Fruit fly (Drosophila melanogaster) whole organism, embryonic: ENCODE measurements around the gene CG11698.

Experiments used
- Adf1 ChIP-seq: fragments of 200-800 bp; sonication (Bioruptor generic); IDR thresholded peaks from 2 replicates; pipeline ENCODE4 v1.3.6; 2022; ENCODE audit warnings: missing biosample characterization, missing genetic modification characterization
- CG1024 ChIP-seq: fragments of 200-800 bp; sonication (Bioruptor generic); IDR thresholded peaks from 2 replicates; pipeline ENCODE4 v1.3.6; 2022; ENCODE audit warnings: missing biosample characterization, missing genetic modification characterization
- CG10462 ChIP-seq: fragments of 200-800 bp; sonication (Bioruptor generic); optimal IDR thresholded peaks from 2 replicates; lab custom pipeline; 2016; ENCODE audit warnings: missing biosample characterization, missing genetic modification characterization
- CG10565 ChIP-seq: fragments of 200-800 bp; sonication (Bioruptor generic); optimal IDR thresholded peaks from 3 replicates; lab custom pipeline; 2016; ENCODE audit warnings: missing biosample characterization, mild to moderate bottlenecking, missing genetic modification characterization
- CG12942 ChIP-seq: fragments of 200-800 bp; sonication (Bioruptor generic); optimal IDR thresholded peaks from 3 replicates; lab custom pipeline; 2016; ENCODE audit warnings: missing biosample characterization, missing genetic modification characterization
- CG14710 ChIP-seq: fragments of 200-800 bp; sonication (Bioruptor generic); optimal IDR thresholded peaks from 3 replicates; lab custom pipeline; 2019; ENCODE audit warnings: missing biosample characterization, mild to moderate bottlenecking, missing genetic modification characterization, moderate library complexity
- CG1529 ChIP-seq: fragments of 200-800 bp; sonication (Bioruptor generic); optimal IDR thresholded peaks from 3 replicates; lab custom pipeline; 2018; ENCODE audit warnings: missing biosample characterization, missing genetic modification characterization
- CG1647 ChIP-seq: fragments of 200-800 bp; sonication (Bioruptor generic); optimal IDR thresholded peaks from 3 replicates; lab custom pipeline; 2016; ENCODE audit warnings: missing biosample characterization, missing genetic modification characterization
- CG18011 ChIP-seq: fragments of 200-800 bp; sonication (Bioruptor generic); optimal IDR thresholded peaks from 2 replicates; lab custom pipeline; 2017; ENCODE audit warnings: missing biosample characterization, missing genetic modification characterization, mild to moderate bottlenecking, moderate library complexity, missing genotype
- CG33213 ChIP-seq: fragments of 200-800 bp; sonication (Bioruptor generic); optimal IDR thresholded peaks from 3 replicates; lab custom pipeline; 2016; ENCODE audit warnings: missing biosample characterization, missing genetic modification characterization
- CG3407 ChIP-seq: fragments of 200-800 bp; sonication (Bioruptor generic); optimal IDR thresholded peaks from 2 replicates; lab custom pipeline; 2018; ENCODE audit warnings: missing biosample characterization, mild to moderate bottlenecking, missing genetic modification characterization
- CG4730 ChIP-seq: fragments of 200-800 bp; sonication (Bioruptor generic); IDR thresholded peaks from 2 replicates; pipeline ENCODE4 v1.3.6; 2022; ENCODE audit warnings: missing biosample characterization, missing genetic modification characterization
- CG6175 ChIP-seq: fragments of 200-800 bp; sonication (Bioruptor generic); IDR thresholded peaks from 3 replicates; pipeline ENCODE4 v1.3.6; 2022; ENCODE audit warnings: missing biosample characterization, missing genetic modification characterization
- CG7271 ChIP-seq: fragments of 200-800 bp; sonication (Bioruptor generic); optimal IDR thresholded peaks from 2 replicates; lab custom pipeline; 2018; ENCODE audit warnings: missing biosample characterization, mild to moderate bottlenecking, missing genetic modification characterization, moderate library complexity
- CoRest ChIP-seq: fragments of 200-800 bp; sonication (Bioruptor generic); optimal IDR thresholded peaks from 3 replicates; lab custom pipeline; 2018; ENCODE audit warnings: missing biosample characterization, mild to moderate bottlenecking, missing genetic modification characterization, moderate library complexity
- D19B ChIP-seq: fragments of 200-800 bp; sonication (Bioruptor generic); optimal IDR thresholded peaks from 2 replicates; lab custom pipeline; 2017; ENCODE audit warnings: missing biosample characterization, mild to moderate bottlenecking, missing genetic modification characterization
- Hr78 ChIP-seq, 2 experiments: fragments of 200-800 bp in 1 of 2; fragments of >200 bp in 1 of 2; sonication (Bioruptor generic) in 1 of 2; optimal IDR thresholded peaks; 2 replicates each; lab custom pipeline; 2017 to 2019; ENCODE audit warnings: missing biosample characterization in 2 of 2, missing genetic modification characterization in 2 of 2, mild to moderate bottlenecking in 1 of 2, moderate library complexity in 1 of 2
- NC2β ChIP-seq: fragments of 200-800 bp; sonication (Bioruptor generic); optimal IDR thresholded peaks from 2 replicates; lab custom pipeline; 2016; ENCODE audit warnings: missing biosample characterization, missing genetic modification characterization
- Oli ChIP-seq: fragments of 200-800 bp; sonication (Bioruptor generic); optimal IDR thresholded peaks from 2 replicates; lab custom pipeline; 2018; ENCODE audit warnings: missing biosample characterization, mild to moderate bottlenecking, missing genetic modification characterization, moderate library complexity
- Pdp1 ChIP-seq, 2 experiments: fragments of 200-800 bp; sonication (Bioruptor generic); optimal IDR thresholded peaks; 3 replicates each; lab custom pipeline; 2016; ENCODE audit warnings: missing biosample characterization in 2 of 2, missing genetic modification characterization in 2 of 2, mild to moderate bottlenecking in 1 of 2, moderate library complexity in 1 of 2
- Rfx ChIP-seq: fragments of 200-800 bp; sonication (Bioruptor generic); IDR thresholded peaks from 2 replicates; pipeline ENCODE4 v1.3.6; 2022; ENCODE audit warnings: missing biosample characterization, missing genetic modification characterization
- ac ChIP-seq: fragments of 200-800 bp; sonication (Bioruptor generic); optimal IDR thresholded peaks from 3 replicates; lab custom pipeline; 2017; ENCODE audit warnings: missing biosample characterization, mild to moderate bottlenecking, missing genetic modification characterization
- bcd ChIP-seq: fragments of 200-800 bp; sonication (Bioruptor generic); optimal IDR thresholded peaks from 2 replicates; lab custom pipeline; 2017; ENCODE audit warnings: missing biosample characterization, mild to moderate bottlenecking, missing genetic modification characterization
- bowl ChIP-seq: fragments of 200-800 bp; sonication (Bioruptor generic); IDR thresholded peaks from 2 replicates; pipeline ENCODE4 v1.3.6; 2022; ENCODE audit warnings: missing biosample characterization, missing genetic modification characterization
- croc ChIP-seq: fragments of 200-800 bp; sonication (Bioruptor generic); conservative IDR thresholded peaks from 3 replicates; pipeline ENCODE4 v1.3.6; 2022; ENCODE audit warnings: missing biosample characterization, missing genetic modification characterization
- crp ChIP-seq, 2 experiments: fragments of 200-800 bp; sonication (Bioruptor generic); optimal IDR thresholded peaks; 2 replicates in 1 of 2; 3 replicates in 1 of 2; lab custom pipeline; 2017; ENCODE audit warnings: missing biosample characterization in 2 of 2, missing genetic modification characterization in 2 of 2, mild to moderate bottlenecking in 1 of 2, moderate library complexity in 1 of 2
- dmrt99B ChIP-seq: fragments of 200-800 bp; sonication (Bioruptor generic); optimal IDR thresholded peaks from 2 replicates; lab custom pipeline; 2018; ENCODE audit warnings: missing biosample characterization, mild to moderate bottlenecking, missing genetic modification characterization, moderate library complexity
- ems ChIP-seq: fragments of 200-800 bp; sonication (Bioruptor generic); optimal IDR thresholded peaks from 3 replicates; lab custom pipeline; 2016; ENCODE audit warnings: missing biosample characterization, missing genetic modification characterization
- exex ChIP-seq: fragments of 200-800 bp; sonication (Bioruptor generic); optimal IDR thresholded peaks from 4 replicates; lab custom pipeline; 2018; ENCODE audit warnings: missing biosample characterization, mild to moderate bottlenecking, missing genetic modification characterization, moderate library complexity
- fd96Cb ChIP-seq: fragments of 200-800 bp; sonication (Bioruptor generic); optimal IDR thresholded peaks from 2 replicates; lab custom pipeline; 2018; ENCODE audit warnings: missing biosample characterization, mild to moderate bottlenecking, missing genetic modification characterization, moderate library complexity
- hbn ChIP-seq: fragments of 200-800 bp; sonication (Bioruptor generic); IDR thresholded peaks from 2 replicates; pipeline ENCODE4 v1.3.6; 2022; ENCODE audit warnings: missing biosample characterization, missing genetic modification characterization; ENCODE audit not compliant: partially characterized antibody
- insv ChIP-seq, 2 experiments: fragments of 200-800 bp; sonication (Bioruptor generic); optimal IDR thresholded peaks; 3 replicates each; lab custom pipeline; 2016 to 2018; ENCODE audit warnings: missing biosample characterization in 2 of 2, missing genetic modification characterization in 2 of 2
- inv ChIP-seq: fragments of 200-800 bp; sonication (Bioruptor generic); IDR thresholded peaks from 2 replicates; pipeline ENCODE4 v1.3.6; 2022; ENCODE audit warnings: missing biosample characterization, missing genetic modification characterization; ENCODE audit not compliant: partially characterized antibody
- kay ChIP-seq: fragments of 200-800 bp; sonication (Bioruptor generic); optimal IDR thresholded peaks from 2 replicates; lab custom pipeline; 2016; ENCODE audit warnings: missing biosample characterization, missing genetic modification characterization
- nerfin-1 ChIP-seq: fragments of 200-800 bp; sonication (Bioruptor generic); optimal IDR thresholded peaks from 3 replicates; lab custom pipeline; 2019; ENCODE audit warnings: missing biosample characterization, mild to moderate bottlenecking, missing genetic modification characterization, moderate library complexity
- org-1 ChIP-seq: fragments of 200-800 bp; sonication (Bioruptor generic); optimal IDR thresholded peaks from 2 replicates; lab custom pipeline; 2017; ENCODE audit warnings: missing biosample characterization, missing genetic modification characterization
- schlank ChIP-seq: fragments of 200-800 bp; sonication (Bioruptor generic); optimal IDR thresholded peaks from 2 replicates; lab custom pipeline; 2018; ENCODE audit warnings: missing biosample characterization, mild to moderate bottlenecking, missing genetic modification characterization
- sima ChIP-seq: fragments of 200-800 bp; sonication (Bioruptor generic); optimal IDR thresholded peaks from 2 replicates; lab custom pipeline; 2016; ENCODE audit warnings: missing biosample characterization, missing genetic modification characterization
- sisA ChIP-seq: fragments of 200-800 bp; sonication (Bioruptor generic); IDR thresholded peaks from 2 replicates; pipeline ENCODE4 v1.3.6; 2022; ENCODE audit warnings: missing biosample characterization, missing genetic modification characterization
- sob ChIP-seq: fragments of 200-800 bp; sonication (Bioruptor generic); IDR thresholded peaks from 2 replicates; pipeline ENCODE4 v1.3.6; 2022; ENCODE audit warnings: missing biosample characterization, missing genetic modification characterization
- trem ChIP-seq: fragments of 200-800 bp; optimal IDR thresholded peaks from 3 replicates; lab custom pipeline; 2019; ENCODE audit warnings: missing biosample characterization, mild to moderate bottlenecking, missing genetic modification characterization, moderate library complexity
- unpg ChIP-seq: fragments of 200-800 bp; sonication (Bioruptor generic); optimal IDR thresholded peaks from 3 replicates; lab custom pipeline; 2018; ENCODE audit warnings: missing biosample characterization, mild to moderate bottlenecking, missing genetic modification characterization, moderate library complexity
- zen ChIP-seq: fragments of 200-800 bp; sonication (Bioruptor generic); optimal IDR thresholded peaks from 3 replicates; lab custom pipeline; 2018; ENCODE audit warnings: missing biosample characterization, mild to moderate bottlenecking, missing genetic modification characterization, moderate library complexity
- zfh1 ChIP-seq: fragments of 200-800 bp; sonication (Bioruptor generic); IDR thresholded peaks from 3 replicates; pipeline ENCODE4 v1.3.6; 2022; ENCODE audit warnings: missing biosample characterization, missing genetic modification characterization

The CG11698 gene

dm6 chr3R:8357372-8357992 is 45.5 kb downstream of the CG11698 start (continued):
- peak in 1 of 2 experiments; percentile 73 for TF ChIP-seq Pdp1 (GFP tag; optimal IDR thresholded peaks at IDR 0.05; lab: Kevin White, UChicago)

DNA sequence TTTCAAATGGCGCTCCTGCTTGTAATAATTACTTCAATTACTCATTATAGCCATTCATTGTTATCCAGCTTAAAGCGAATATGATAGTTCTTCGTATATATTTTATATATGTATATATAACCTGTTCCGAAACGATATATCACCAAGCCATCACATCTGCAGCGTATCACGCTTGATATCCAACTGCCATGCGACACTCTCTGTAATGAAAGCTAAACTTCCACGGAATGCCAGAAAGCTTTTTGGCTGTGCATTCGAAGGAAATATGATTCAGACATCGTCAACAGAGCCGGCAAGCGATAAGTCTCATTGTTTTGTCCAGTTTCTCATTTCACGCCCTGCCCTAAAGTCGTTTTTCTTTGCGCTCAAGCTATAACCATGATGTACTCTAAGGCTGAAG is 46.0 kb downstream of the CG11698 start:
- TF ChIP-seq sima (GFP tag; lab: Kevin White, UChicago) (no peak), insv (GFP tag; optimal IDR thresholded peaks at IDR 0.05; lab: Kevin White, UChicago) (peak in 1 of 2 experiments; percentile 31), CG18011 (GFP tag; lab: Kevin White, UChicago) (no peak)
- TF ChIP-seq, all 482 proteins: peak for 1

- TF ChIP-seq zfh1: no peak
- TF ChIP-seq ems (GFP tag; lab: Kevin White, UChicago): no peak
- TF ChIP-seq inv (GFP tag; lab: Robert Waterston, UW): no peak
- TF ChIP-seq CG10565 (GFP tag; lab: Kevin White, UChicago): no peak
- TF ChIP-seq nerfin-1 (tag; lab: Kevin White, UChicago): peak; percentile 30
- TF ChIP-seq zen (tag; lab: Kevin White, UChicago): peak; percentile 25
- no peak for TF ChIP-seq Adf1 (GFP tag; lab: Robert Waterston, UW)
- peak; percentile 78 for TF ChIP-seq CG14710 (tag; lab: Kevin White, UChicago)
- TF ChIP-seq CG1024 (GFP tag; lab: Robert Waterston, UW): peak; percentile 40
- no peak for TF ChIP-seq croc (GFP tag; lab: Robert Waterston, UW)
- TF ChIP-seq CG10462: no peak
- TF ChIP-seq CG7271 (tag; lab: Kevin White, UChicago): peak; percentile 24
- no peak for TF ChIP-seq hbn (GFP tag; lab: Robert Waterston, UW)
- TF ChIP-seq Oli (tag; lab: Kevin White, UChicago): no peak
- peak; percentile 16 for TF ChIP-seq bcd (GFP tag; lab: Kevin White, UChicago)
- no peak for TF ChIP-seq exex (tag; lab: Kevin White, UChicago)
- TF ChIP-seq D19B (GFP tag; lab: Kevin White, UChicago): peak; percentile 3
- TF ChIP-seq trem (tag; lab: Kevin White, UChicago): peak; percentile 83
- peak; percentile 47 for TF ChIP-seq Rfx
- no peak for TF ChIP-seq CG6175 (GFP tag; lab: Robert Waterston, UW)
- TF ChIP-seq kay: no peak
- TF ChIP-seq org-1 (GFP tag; lab: Kevin White, UChicago): no peak
- no peak for TF ChIP-seq bowl (GFP tag; lab: Robert Waterston, UW)
- no peak for TF ChIP-seq sisA (GFP tag; lab: Robert Waterston, UW)
- TF ChIP-seq Hr78 (GFP tag; optimal IDR thresholded peaks at IDR 0.05; lab: Kevin White, UChicago): no peak
- peak; percentile 61 for TF ChIP-seq CoRest
- peak; percentile 99 for TF ChIP-seq CG1529 (GFP tag; lab: Kevin White, UChicago)
- TF ChIP-seq dmrt99B: no peak
- TF ChIP-seq CG33213 (GFP tag; lab: Kevin White, UChicago): no peak
- TF ChIP-seq ac (GFP tag; lab: Kevin White, UChicago): no peak
- no peak for TF ChIP-seq schlank (tag; lab: Kevin White, UChicago)
- TF ChIP-seq fd96Cb: no peak
- no peak for TF ChIP-seq CG4730 (GFP tag; lab: Robert Waterston, UW)
- TF ChIP-seq CG1647 (GFP tag; lab: Kevin White, UChicago): no peak
- 0 out of 2 replicates have a peak, but pooled peaks have one; percentile 35 for TF ChIP-seq sob (GFP tag; lab: Robert Waterston, UW)
- no peak for TF ChIP-seq unpg (GFP tag; lab: Kevin White, UChicago)
- TF ChIP-seq NC2β: no peak
- TF ChIP-seq sima (GFP tag; lab: Kevin White, UChicago): no peak
- no peak for TF ChIP-seq CG3407 (GFP tag; lab: Kevin White, UChicago)
- no peak for TF ChIP-seq CG12942 (GFP tag; lab: Kevin White, UChicago)
- peak; percentile 25 to 87 for TF ChIP-seq crp (GFP tag; optimal IDR thresholded peaks at IDR 0.05; lab: Kevin White, UChicago)
Measured at dm6 chr3R:8362259-8362876, 50.4 kb downstream of the CG11698 start, which contains the start of the genes Veneno and CG7963. Veneno (minus strand) TSS chr3R:8362554. CG7963 (plus strand) TSS chr3R:8362826.
